Fruit fly (Drosophila melanogaster): ENCODE results near the gene SNF4Agamma.

- no peak for TF ChIP-seq CG6808 (GFP tag; optimal IDR thresholded peaks at IDR 0.05)
- no peak for TF ChIP-seq lz (GFP tag; optimal IDR thresholded peaks at IDR 0.05)
- 0 out of 3 replicates have a peak, but pooled peaks have one; percentile 46 for TF ChIP-seq eg (GFP tag; IDR thresholded peaks at IDR 0.05)
- TF ChIP-seq Blimp-1 (GFP tag; optimal IDR thresholded peaks at IDR 0.05) = no peak
- TF ChIP-seq Sox102F (GFP tag; optimal IDR thresholded peaks at IDR 0.05) = no peak
- no peak for TF ChIP-seq Met (GFP tag; optimal IDR thresholded peaks at IDR 0.05)
- TF ChIP-seq Eip78C (GFP tag) = peak; percentile 58
- TF ChIP-seq vri (GFP tag; optimal IDR thresholded peaks at IDR 0.05) = no peak
- peak; percentile 18 for TF ChIP-seq Lpt (GFP tag; optimal IDR thresholded peaks at IDR 0.05)
- no peak for TF ChIP-seq CG3919 (GFP tag; optimal IDR thresholded peaks at IDR 0.05)
Observed at dm6 chr3R:21254296-21254695, 113.8 kb downstream of the SNF4Agamma start.
